Worm (Caenorhabditis elegans) whole organism, L3 larva: Measurements from ENCODE around the gene C15H9.11.

Experiments used
- R02D3.7 ChIP-seq: fragments of 150-350 bp; optimal IDR thresholded peaks from 2 replicates; lab custom pipeline; 2014; ENCODE audit warnings: missing biosample characterization, missing genetic modification characterization
- ZK546.5 ChIP-seq: sonication (generic microtip); optimal IDR thresholded peaks from 2 replicates; lab custom pipeline; 2017; ENCODE audit warnings: missing biosample characterization, missing genetic modification characterization
- aly-2 ChIP-seq: fragments of 150-350 bp; optimal IDR thresholded peaks from 2 replicates; lab custom pipeline; 2014; ENCODE audit warnings: missing biosample characterization, missing genetic modification characterization
- ceh-16 ChIP-seq: sonication (generic microtip); optimal IDR thresholded peaks from 2 replicates; lab custom pipeline; 2017; ENCODE audit warnings: missing biosample characterization, missing genetic modification characterization
- ceh-28 ChIP-seq: fragments of 150-350 bp; optimal IDR thresholded peaks from 2 replicates; lab custom pipeline; 2014; ENCODE audit warnings: missing biosample characterization, missing genetic modification reagents, missing genetic modification characterization
- ceh-82 ChIP-seq: fragments of 150-350 bp; optimal IDR thresholded peaks from 2 replicates; lab custom pipeline; 2014; ENCODE audit warnings: missing biosample characterization, missing genetic modification characterization
- ceh-9 ChIP-seq: sonication (generic microtip); optimal IDR thresholded peaks from 2 replicates; lab custom pipeline; 2018; ENCODE audit warnings: missing biosample characterization, missing genetic modification characterization
- egl-27 ChIP-seq: sonication (generic microtip); optimal IDR thresholded peaks from 4 replicates; lab custom pipeline; 2017; ENCODE audit warnings: missing biosample characterization, missing genetic modification reagents, missing genetic modification characterization
- egl-5 ChIP-seq: fragments of 150-350 bp; optimal IDR thresholded peaks from 2 replicates; lab custom pipeline; 2017; ENCODE audit warnings: missing biosample characterization, missing genetic modification reagents, missing genetic modification characterization, inconsistent platforms
- elt-1 ChIP-seq: fragments of 150-350 bp; optimal IDR thresholded peaks from 2 replicates; lab custom pipeline; 2014; ENCODE audit warnings: missing biosample characterization, missing genetic modification characterization
- elt-2 ChIP-seq: sonication (generic microtip); optimal IDR thresholded peaks from 2 replicates; lab custom pipeline; 2016; ENCODE audit warnings: missing genetic modification reagents, mild to moderate bottlenecking, missing genetic modification characterization, missing compliant biosample characterization
- elt-3 ChIP-seq, 3 experiments: fragments of 150-350 bp in 1 of 3; sonication (generic microtip) in 2 of 3; optimal IDR thresholded peaks; 2 replicates in 2 of 3; 4 replicates in 1 of 3; lab custom pipeline; 2014 to 2017; ENCODE audit warnings: missing biosample characterization in 3 of 3, missing genetic modification characterization in 3 of 3
- fkh-10 ChIP-seq: sonication (generic microtip); optimal IDR thresholded peaks from 2 replicates; lab custom pipeline; 2017; ENCODE audit warnings: missing biosample characterization, missing genetic modification reagents, missing genetic modification characterization
- fkh-2 ChIP-seq: fragments of 150-350 bp; optimal IDR thresholded peaks from 2 replicates; lab custom pipeline; 2014; ENCODE audit warnings: missing biosample characterization, missing genetic modification reagents, missing genetic modification characterization
- jun-1 ChIP-seq: fragments of 150-350 bp; optimal IDR thresholded peaks from 2 replicates; lab custom pipeline; 2014; ENCODE audit warnings: missing biosample characterization, missing genetic modification reagents, missing genetic modification characterization
- lin-15B ChIP-seq: fragments of 150-350 bp; optimal IDR thresholded peaks from 2 replicates; lab custom pipeline; 2014; ENCODE audit warnings: missing biosample characterization, missing genetic modification characterization
- mdl-1 ChIP-seq: fragments of 150-350 bp; optimal IDR thresholded peaks from 2 replicates; lab custom pipeline; 2014; ENCODE audit warnings: missing biosample characterization, missing genetic modification characterization
- nhr-11 ChIP-seq: fragments of 150-350 bp; optimal IDR thresholded peaks from 2 replicates; lab custom pipeline; 2014; ENCODE audit warnings: missing biosample characterization, missing genetic modification characterization
- nhr-23 ChIP-seq: fragments of 150-350 bp; optimal IDR thresholded peaks from 2 replicates; lab custom pipeline; 2014; ENCODE audit warnings: missing biosample characterization, missing genetic modification reagents, missing genetic modification characterization
- nhr-25 ChIP-seq: sonication (generic microtip); optimal IDR thresholded peaks from 2 replicates; lab custom pipeline; 2017; ENCODE audit warnings: missing biosample characterization, missing genetic modification characterization
- nhr-43 ChIP-seq: sonication (generic microtip); optimal IDR thresholded peaks from 2 replicates; lab custom pipeline; 2016; ENCODE audit warnings: mild to moderate bottlenecking, missing genetic modification characterization, missing compliant biosample characterization; ENCODE audit not compliant: poor library complexity, severe bottlenecking
- nhr-67 ChIP-seq: fragments of 150-350 bp; optimal IDR thresholded peaks from 2 replicates; lab custom pipeline; 2014; ENCODE audit warnings: missing biosample characterization, missing genetic modification characterization
- nhr-76 ChIP-seq: fragments of 150-350 bp; sonication (generic microtip); optimal IDR thresholded peaks from 5 replicates; lab custom pipeline; 2014; ENCODE audit warnings: missing biosample characterization, missing genetic modification characterization
- pqm-1 ChIP-seq: fragments of 150-350 bp; optimal IDR thresholded peaks from 2 replicates; lab custom pipeline; 2017; ENCODE audit warnings: missing biosample characterization, missing genetic modification characterization, inconsistent platforms
- sea-2 ChIP-seq: fragments of 150-350 bp; sonication (generic microtip); optimal IDR thresholded peaks from 4 replicates; lab custom pipeline; 2014; ENCODE audit warnings: missing biosample characterization, missing genetic modification reagents, missing genetic modification characterization
- skn-1 ChIP-seq: fragments of 150-350 bp; optimal IDR thresholded peaks from 2 replicates; lab custom pipeline; 2014; ENCODE audit warnings: missing biosample characterization, missing genetic modification characterization
- unc-39 ChIP-seq: sonication (generic microtip); optimal IDR thresholded peaks from 4 replicates; lab custom pipeline; 2017; ENCODE audit warnings: missing biosample characterization, missing genetic modification characterization
- unc-62 ChIP-seq: fragments of 150-350 bp; sonication (generic microtip); optimal IDR thresholded peaks from 4 replicates; lab custom pipeline; 2014; ENCODE audit warnings: missing biosample characterization, missing genetic modification reagents, missing genetic modification characterization
- ztf-11 ChIP-seq: fragments of 150-350 bp; optimal IDR thresholded peaks from 2 replicates; lab custom pipeline; 2014; ENCODE audit warnings: missing biosample characterization, missing genetic modification characterization
- ztf-4 ChIP-seq: fragments of 150-350 bp; optimal IDR thresholded peaks from 2 replicates; lab custom pipeline; 2014; ENCODE audit warnings: missing biosample characterization, missing genetic modification characterization

Gene C15H9.11

DNA sequence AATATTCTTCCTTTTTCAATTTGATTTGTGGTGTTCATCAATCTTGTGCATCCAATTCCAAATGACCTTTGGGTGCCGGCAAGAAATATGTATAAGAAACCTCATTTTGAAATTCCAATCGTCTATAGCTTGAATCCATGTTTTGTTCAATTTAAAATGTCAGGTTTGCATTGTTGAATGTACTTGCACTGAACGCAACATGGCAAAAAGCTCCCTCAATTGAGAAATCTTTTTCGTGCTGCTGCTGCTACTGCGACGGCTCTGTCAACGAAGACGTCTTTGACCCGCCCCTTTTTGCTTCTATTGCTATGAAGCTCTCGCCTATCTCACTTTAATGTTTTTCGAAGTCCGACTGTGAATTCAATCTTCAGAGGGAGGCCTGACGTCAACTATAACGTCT lies 28.0 kb downstream of the C15H9.11 start, which contains the start of gene lgc-58:
Gene lgc-58 (plus strand): TSS at position 301 of the 400 bp plus-strand sequence.
- TF ChIP-seq unc-39 (tag; lab: Kevin White, UChicago) (no peak), nhr-11 (tag; lab: Kevin White, UChicago) (no peak), ztf-4 (no peak), lin-15B (no peak), ceh-9 (tag; lab: Kevin White, UChicago) (no peak), egl-27 (tag; lab: Kevin White, UChicago) (no peak), ZK546.5 (tag; lab: Kevin White, UChicago) (no peak), egl-5 (tag; lab: Kevin White, UChicago) (no peak), elt-3 (tag; optimal IDR thresholded peaks at IDR 0.05; lab: Kevin White, UChicago) (no peak), nhr-76 (tag; lab: Kevin White, UChicago) (no peak), ceh-16 (tag; lab: Kevin White, UChicago) (no peak), R02D3.7 (tag; lab: Kevin White, UChicago) (no peak), nhr-43 (tag; lab: Kevin White, UChicago) (no peak), fkh-10 (GFP tag; lab: Kevin White, UChicago) (no peak), nhr-25 (tag; lab: Kevin White, UChicago) (no peak), ceh-28 (no peak), ceh-82 (tag; lab: Kevin White, UChicago) (no peak), ztf-11 (tag; lab: Kevin White, UChicago) (no peak), fkh-2 (no peak)

DNA sequence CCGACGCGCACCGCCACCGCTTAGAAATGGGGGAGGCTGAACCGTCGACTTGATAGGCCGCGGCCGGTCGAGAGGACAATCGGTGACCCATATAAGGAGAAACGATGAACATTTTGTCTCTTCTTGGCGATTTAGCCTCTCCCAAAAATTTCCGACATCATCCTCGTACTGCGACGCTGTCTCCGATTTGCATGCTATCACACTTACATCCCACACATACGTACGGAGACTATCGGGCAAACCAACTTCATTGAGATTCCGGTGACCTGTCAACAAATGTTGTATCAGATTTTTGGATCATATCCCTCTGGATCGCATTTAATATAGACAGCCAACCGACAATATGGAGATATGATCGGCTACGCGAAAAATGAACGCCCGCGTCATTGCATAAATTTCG lies 36.6 kb downstream of the C15H9.11 start:
- TF ChIP-seq nhr-23 (tag; lab: Kevin White, UChicago): peak; percentile 79
- no peak for TF ChIP-seq ceh-9 (tag; lab: Kevin White, UChicago)
- TF ChIP-seq unc-62 (GFP tag; lab: Kevin White, UChicago): no peak
- TF ChIP-seq mdl-1 (tag; lab: Kevin White, UChicago): no peak

DNA sequence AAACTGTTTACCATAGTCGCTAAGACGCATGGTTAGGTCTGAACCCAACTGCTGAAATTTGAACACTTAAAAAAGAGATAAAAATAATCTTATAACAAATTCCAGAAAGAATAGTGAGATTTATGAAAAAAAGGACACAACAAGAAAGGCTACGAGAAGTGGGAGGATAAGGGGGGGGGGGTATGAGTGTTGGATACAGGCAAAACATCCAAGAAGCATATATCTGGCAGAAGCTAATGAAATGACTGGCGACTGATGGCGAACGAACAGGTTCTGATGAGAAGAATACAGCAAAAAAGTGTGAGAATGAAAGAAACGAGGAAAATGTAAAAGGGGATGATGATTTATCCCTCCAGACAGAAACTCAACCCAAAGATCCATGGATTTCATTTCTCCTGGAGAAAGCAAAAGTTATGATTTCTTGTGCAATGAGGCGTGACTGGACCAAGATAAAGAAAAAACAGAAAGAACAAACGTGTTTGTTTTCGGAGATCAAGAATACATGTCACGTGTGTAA lies 37.2 kb downstream of the C15H9.11 start, which contains the start of gene ptr-4:
Gene ptr-4 (minus strand): TSS at position 51 of the 517 bp plus-strand sequence.
- TF ChIP-seq aly-2 (tag; lab: Kevin White, UChicago): no peak
- no peak for TF ChIP-seq elt-1 (tag; lab: Kevin White, UChicago)
- TF ChIP-seq nhr-43 (tag; lab: Kevin White, UChicago): no peak
- no peak for TF ChIP-seq sea-2 (GFP tag; lab: Kevin White, UChicago)
- no peak for TF ChIP-seq R02D3.7 (tag; lab: Kevin White, UChicago)
- TF ChIP-seq fkh-10 (GFP tag; lab: Kevin White, UChicago): no peak
- TF ChIP-seq pqm-1 (tag; lab: Kevin White, UChicago): no peak
- peak; percentile 13 for TF ChIP-seq nhr-25 (tag; lab: Kevin White, UChicago)
- no peak for TF ChIP-seq fkh-2

DNA sequence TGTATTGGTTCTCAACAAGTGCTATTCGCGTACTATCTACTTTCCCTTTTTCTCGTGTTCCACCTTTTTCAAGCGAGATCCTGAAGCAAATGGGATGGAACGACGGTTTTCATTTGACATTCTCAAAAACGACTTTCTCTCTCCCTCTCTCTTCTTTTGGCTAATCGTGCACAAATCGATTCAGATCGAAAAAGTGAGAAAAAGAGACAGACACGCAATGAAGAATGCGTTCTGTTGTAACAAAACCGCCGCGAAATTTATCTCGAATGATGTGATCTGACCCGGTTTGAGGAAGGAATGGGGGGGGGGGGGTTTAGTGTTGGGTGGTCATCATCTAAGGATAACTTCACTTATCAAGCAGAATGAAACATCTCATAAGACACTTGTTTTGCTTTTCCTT lies 38.8 kb downstream of the C15H9.11 start:
- TF ChIP-seq nhr-25 (tag; lab: Kevin White, UChicago): peak; percentile 50
- TF ChIP-seq nhr-67: no peak
- peak; percentile 63 for TF ChIP-seq nhr-23 (tag; lab: Kevin White, UChicago)
- no peak for TF ChIP-seq jun-1 (tag; lab: Kevin White, UChicago)
- no peak for TF ChIP-seq ceh-9 (tag; lab: Kevin White, UChicago)
- TF ChIP-seq skn-1 (tag; lab: Kevin White, UChicago): no peak

DNA sequence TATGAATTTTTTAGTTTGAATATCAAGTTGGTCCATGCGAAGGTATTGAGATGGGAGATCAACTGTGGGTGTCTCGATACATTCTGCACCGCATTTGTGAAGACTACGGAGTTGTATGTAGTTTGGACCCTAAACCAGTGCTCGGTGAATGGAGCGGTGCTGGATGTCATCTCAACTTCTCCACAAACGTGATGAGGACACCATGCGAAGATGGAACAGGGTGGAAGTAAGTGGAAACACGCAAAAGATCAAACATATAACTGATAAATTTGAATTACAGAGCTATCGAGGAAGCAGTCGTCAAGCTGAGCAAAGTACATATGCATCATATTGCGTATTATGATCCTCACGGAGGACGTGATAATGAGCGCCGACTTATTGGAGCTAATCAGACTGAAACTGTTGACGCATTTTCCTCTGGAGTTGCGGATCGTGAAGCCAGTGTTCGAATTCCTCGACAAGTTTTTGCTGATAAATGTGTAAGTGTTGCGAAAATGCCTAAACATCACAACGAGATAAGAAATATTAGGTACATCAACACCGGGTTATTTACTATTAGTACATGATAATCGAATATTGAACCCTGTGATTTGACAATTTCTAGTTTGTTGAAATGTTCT lies 43.9 kb downstream of the C15H9.11 start:
- no peak for TF ChIP-seq unc-62 (GFP tag; lab: Kevin White, UChicago)
- TF ChIP-seq elt-2 (tag; lab: Kevin White, UChicago): peak; percentile 98
- peak; percentile 2 for TF ChIP-seq skn-1 (tag; lab: Kevin White, UChicago)
- TF ChIP-seq jun-1 (tag; lab: Kevin White, UChicago): peak; percentile 15
- TF ChIP-seq lin-15B: no peak
- TF ChIP-seq pqm-1 (tag; lab: Kevin White, UChicago): peak; percentile 55
